Fruit fly (Drosophila melanogaster) whole organism, embryonic: ENCODE results near the gene CheA75a.

Experiments
- CG1024 ChIP-seq: fragments of 200-800 bp; sonication (Bioruptor generic); IDR thresholded peaks from 2 replicates; pipeline ENCODE4 v1.3.6; 2022; ENCODE audit warnings: missing biosample characterization, missing genetic modification characterization
- CG10274 ChIP-seq: fragments of 200-800 bp; sonication (Bioruptor generic); optimal IDR thresholded peaks from 3 replicates; lab custom pipeline; 2017; ENCODE audit warnings: missing biosample characterization, mild to moderate bottlenecking, missing genetic modification characterization
- CG10366 ChIP-seq: fragments of 200-800 bp; sonication (Bioruptor generic); IDR thresholded peaks from 2 replicates; pipeline ENCODE4 v1.3.6; 2022; ENCODE audit warnings: missing biosample characterization, missing genetic modification characterization
- CG10431 ChIP-seq: fragments of 200-800 bp; sonication (Bioruptor generic); optimal IDR thresholded peaks from 3 replicates; lab custom pipeline; 2018; ENCODE audit warnings: missing biosample characterization, mild to moderate bottlenecking, missing genetic modification characterization
- CG11504 ChIP-seq: fragments of 200-800 bp; sonication (Bioruptor generic); optimal IDR thresholded peaks from 3 replicates; lab custom pipeline; 2019; ENCODE audit warnings: missing biosample characterization, mild to moderate bottlenecking, missing genetic modification characterization, moderate library complexity
- CG11695 ChIP-seq: fragments of 200-800 bp; sonication (Bioruptor generic); IDR thresholded peaks from 3 replicates; pipeline ENCODE4 v1.3.6; 2022; ENCODE audit warnings: missing biosample characterization, missing genetic modification characterization
- CG13296 ChIP-seq: fragments of 200-800 bp; sonication (Bioruptor generic); optimal IDR thresholded peaks from 3 replicates; lab custom pipeline; 2018; ENCODE audit warnings: missing biosample characterization, mild to moderate bottlenecking, missing genetic modification characterization
- CG14860 ChIP-seq: fragments of 200-800 bp; sonication (Bioruptor generic); IDR thresholded peaks from 3 replicates; pipeline ENCODE4 v1.3.6; 2022; ENCODE audit warnings: missing biosample characterization, missing genetic modification characterization; ENCODE audit not compliant: partially characterized antibody
- CG2120 ChIP-seq: fragments of 200-800 bp; sonication (Bioruptor generic); optimal IDR thresholded peaks from 3 replicates; lab custom pipeline; 2016; ENCODE audit warnings: missing biosample characterization, missing genetic modification characterization
- CG30431 ChIP-seq: fragments of 200-800 bp; sonication (Bioruptor generic); optimal IDR thresholded peaks from 2 replicates; lab custom pipeline; 2017; ENCODE audit warnings: missing biosample characterization, missing genetic modification characterization
- CG3407 ChIP-seq: fragments of 200-800 bp; sonication (Bioruptor generic); optimal IDR thresholded peaks from 2 replicates; lab custom pipeline; 2018; ENCODE audit warnings: missing biosample characterization, mild to moderate bottlenecking, missing genetic modification characterization
- CG43689 ChIP-seq: fragments of 200-800 bp; sonication (Bioruptor generic); IDR thresholded peaks from 2 replicates; pipeline ENCODE4 v1.3.6; 2022; ENCODE audit warnings: missing biosample characterization, missing genetic modification characterization
- CG4404 ChIP-seq: fragments of 200-800 bp; sonication (Bioruptor generic); IDR thresholded peaks from 2 replicates; pipeline ENCODE4 v1.3.6; 2022; ENCODE audit warnings: missing biosample characterization, missing genetic modification characterization
- CG6791 ChIP-seq: fragments of 200-800 bp; sonication (Bioruptor generic); IDR thresholded peaks from 3 replicates; pipeline ENCODE4 v1.3.6; 2022; ENCODE audit warnings: missing biosample characterization, missing genetic modification characterization; ENCODE audit not compliant: partially characterized antibody
- CG7839 ChIP-seq: fragments of 200-800 bp; sonication (Bioruptor generic); optimal IDR thresholded peaks from 3 replicates; lab custom pipeline; 2018; ENCODE audit warnings: missing biosample characterization, mild to moderate bottlenecking, missing genetic modification characterization, moderate library complexity
- CG8089 ChIP-seq: fragments of 200-800 bp; sonication (Bioruptor generic); optimal IDR thresholded peaks from 3 replicates; lab custom pipeline; 2016; ENCODE audit warnings: missing biosample characterization, missing genetic modification characterization
- CG8944 ChIP-seq: fragments of 200-800 bp; sonication (Bioruptor generic); optimal IDR thresholded peaks from 3 replicates; lab custom pipeline; 2016; ENCODE audit warnings: missing biosample characterization, missing genetic modification characterization
- Dad ChIP-seq: fragments of 200-800 bp; sonication (Bioruptor generic); optimal IDR thresholded peaks from 3 replicates; lab custom pipeline; 2016; ENCODE audit warnings: missing biosample characterization, missing genetic modification characterization
- Dip3 ChIP-seq: fragments of 200-800 bp; sonication (Bioruptor generic); optimal IDR thresholded peaks from 3 replicates; lab custom pipeline; 2016; ENCODE audit warnings: missing biosample characterization, missing genetic modification characterization
- Doc3 ChIP-seq: fragments of 200-800 bp; sonication (Bioruptor generic); IDR thresholded peaks from 3 replicates; pipeline ENCODE4 v1.3.6; 2022; ENCODE audit warnings: missing biosample characterization, missing genetic modification characterization; ENCODE audit not compliant: partially characterized antibody
- E2f2 ChIP-seq: fragments of 200-800 bp; sonication (Bioruptor generic); IDR thresholded peaks from 2 replicates; pipeline ENCODE4 v1.3.6; 2022; ENCODE audit warnings: missing biosample characterization, missing genetic modification characterization
- Eip74EF ChIP-seq, 2 experiments: fragments of 200-800 bp in 1 of 2; fragments of >200 bp in 1 of 2; sonication (Bioruptor generic) in 1 of 2; optimal IDR thresholded peaks; 2 replicates each; lab custom pipeline; 2017 to 2019; ENCODE audit warnings: missing biosample characterization in 2 of 2, missing genetic modification characterization in 2 of 2, mild to moderate bottlenecking in 1 of 2, moderate library complexity in 1 of 2
- Fer1 ChIP-seq: fragments of 200-800 bp; sonication (Bioruptor generic); optimal IDR thresholded peaks from 2 replicates; lab custom pipeline; 2017; ENCODE audit warnings: missing biosample characterization, mild to moderate bottlenecking, missing genetic modification characterization
- Opbp ChIP-seq: fragments of 200-800 bp; sonication (Bioruptor generic); IDR thresholded peaks from 3 replicates; pipeline ENCODE4 v1.3.6; 2022; ENCODE audit warnings: missing biosample characterization, missing genetic modification characterization; ENCODE audit not compliant: partially characterized antibody
- Optix ChIP-seq: fragments of 200-800 bp; sonication (Bioruptor generic); IDR thresholded peaks from 3 replicates; pipeline ENCODE4 v1.3.6; 2022; ENCODE audit warnings: missing biosample characterization, missing genetic modification characterization
- Ssrp ChIP-seq: fragments of 200-800 bp; sonication (Bioruptor generic); optimal IDR thresholded peaks from 2 replicates; lab custom pipeline; 2018; ENCODE audit warnings: missing biosample characterization, mild to moderate bottlenecking, missing genetic modification characterization, moderate library complexity
- YL-1 ChIP-seq: fragments of 200-800 bp; sonication (Bioruptor generic); optimal IDR thresholded peaks from 3 replicates; lab custom pipeline; 2017; ENCODE audit warnings: missing biosample characterization, mild to moderate bottlenecking, missing genetic modification characterization
- ac ChIP-seq: fragments of 200-800 bp; sonication (Bioruptor generic); optimal IDR thresholded peaks from 3 replicates; lab custom pipeline; 2017; ENCODE audit warnings: missing biosample characterization, mild to moderate bottlenecking, missing genetic modification characterization
- cad ChIP-seq: fragments of >200 bp; optimal IDR thresholded peaks from 2 replicates; lab custom pipeline; 2017; ENCODE audit warnings: missing biosample characterization, missing genetic modification characterization
- cg ChIP-seq: fragments of 200-800 bp; sonication (Bioruptor generic); optimal IDR thresholded peaks from 3 replicates; lab custom pipeline; 2019; ENCODE audit warnings: missing biosample characterization, mild to moderate bottlenecking, missing genetic modification characterization, moderate library complexity
- dmrt11E ChIP-seq: fragments of 200-800 bp; sonication (Bioruptor generic); optimal IDR thresholded peaks from 3 replicates; lab custom pipeline; 2018; ENCODE audit warnings: missing biosample characterization, mild to moderate bottlenecking, missing genetic modification characterization, moderate library complexity
- eve ChIP-seq, 2 experiments: fragments of >200 bp; optimal IDR thresholded peaks; 2 replicates each; lab custom pipeline; 2017; ENCODE audit warnings: missing biosample characterization in 2 of 2, missing genetic modification characterization in 2 of 2
- fd3F ChIP-seq: fragments of 200-800 bp; sonication (Bioruptor generic); optimal IDR thresholded peaks from 2 replicates; lab custom pipeline; 2018; ENCODE audit warnings: missing biosample characterization, mild to moderate bottlenecking, missing genetic modification characterization, moderate library complexity
- fd64A ChIP-seq: fragments of 200-800 bp; sonication (Bioruptor generic); optimal IDR thresholded peaks from 3 replicates; lab custom pipeline; 2018; ENCODE audit warnings: missing biosample characterization, mild to moderate bottlenecking, missing genetic modification characterization
- fu2 ChIP-seq: fragments of 200-800 bp; sonication (Bioruptor generic); optimal IDR thresholded peaks from 2 replicates; lab custom pipeline; 2016; ENCODE audit warnings: missing biosample characterization, missing genetic modification characterization
- grn ChIP-seq: fragments of 200-800 bp; sonication (Bioruptor generic); optimal IDR thresholded peaks from 3 replicates; lab custom pipeline; 2017; ENCODE audit warnings: missing biosample characterization, missing genetic modification characterization
- gro ChIP-seq: fragments of 200-800 bp; sonication (Bioruptor generic); optimal IDR thresholded peaks from 2 replicates; lab custom pipeline; 2016; ENCODE audit warnings: missing biosample characterization, missing genetic modification characterization
- mam ChIP-seq: fragments of 200-800 bp; sonication (Bioruptor generic); optimal IDR thresholded peaks from 3 replicates; lab custom pipeline; 2016; ENCODE audit warnings: missing biosample characterization, missing genetic modification characterization
- nmo ChIP-seq: fragments of 200-800 bp; sonication (Bioruptor generic); optimal IDR thresholded peaks from 2 replicates; lab custom pipeline; 2018; ENCODE audit warnings: missing biosample characterization, mild to moderate bottlenecking, missing genetic modification characterization, moderate library complexity
- otp ChIP-seq: fragments of 200-800 bp; sonication (Bioruptor generic); IDR thresholded peaks from 3 replicates; pipeline ENCODE4, ENCODE4 v1.3.6; 2022; ENCODE audit warnings: missing biosample characterization, missing genetic modification characterization
- pb ChIP-seq: fragments of 200-800 bp; sonication (Bioruptor generic); optimal IDR thresholded peaks from 3 replicates; lab custom pipeline; 2016; ENCODE audit warnings: missing biosample characterization, missing genetic modification characterization
- pho ChIP-seq: fragments of 200-800 bp; sonication (Bioruptor generic); optimal IDR thresholded peaks from 2 replicates; lab custom pipeline; 2016; ENCODE audit warnings: missing biosample characterization, missing genetic modification characterization
- pros ChIP-seq: fragments of 200-800 bp; sonication (Bioruptor generic); optimal IDR thresholded peaks from 3 replicates; lab custom pipeline; 2019; ENCODE audit warnings: missing biosample characterization, mild to moderate bottlenecking, missing genetic modification characterization, moderate library complexity
- salm ChIP-seq: fragments of 200-800 bp; sonication (Bioruptor generic); optimal IDR thresholded peaks from 2 replicates; lab custom pipeline; 2018; ENCODE audit warnings: missing biosample characterization, mild to moderate bottlenecking, missing genetic modification characterization
- sens-2 ChIP-seq: fragments of 200-800 bp; sonication (Bioruptor generic); IDR thresholded peaks from 2 replicates; pipeline ENCODE4 v1.3.6; 2022; ENCODE audit warnings: missing biosample characterization, missing genetic modification characterization
- sima ChIP-seq: fragments of 200-800 bp; sonication (Bioruptor generic); optimal IDR thresholded peaks from 2 replicates; lab custom pipeline; 2016; ENCODE audit warnings: missing biosample characterization, missing genetic modification characterization
- slbo ChIP-seq: fragments of 200-800 bp; sonication (Bioruptor generic); IDR thresholded peaks from 2 replicates; pipeline ENCODE4 v1.3.6; 2022; ENCODE audit warnings: missing biosample characterization, missing genetic modification characterization
- tio ChIP-seq: fragments of 200-800 bp; sonication (Bioruptor generic); optimal IDR thresholded peaks from 2 replicates; lab custom pipeline; 2017; ENCODE audit warnings: missing biosample characterization, missing genetic modification characterization, inconsistent platforms
- unc-4 ChIP-seq: fragments of 200-800 bp; sonication (Bioruptor generic); IDR thresholded peaks from 2 replicates; pipeline ENCODE4 v1.3.6; 2022; ENCODE audit warnings: missing biosample characterization, missing genetic modification characterization; ENCODE audit not compliant: partially characterized antibody
- yki ChIP-seq: fragments of >200 bp; optimal IDR thresholded peaks from 3 replicates; lab custom pipeline; 2018

Gene CheA75a

DNA sequence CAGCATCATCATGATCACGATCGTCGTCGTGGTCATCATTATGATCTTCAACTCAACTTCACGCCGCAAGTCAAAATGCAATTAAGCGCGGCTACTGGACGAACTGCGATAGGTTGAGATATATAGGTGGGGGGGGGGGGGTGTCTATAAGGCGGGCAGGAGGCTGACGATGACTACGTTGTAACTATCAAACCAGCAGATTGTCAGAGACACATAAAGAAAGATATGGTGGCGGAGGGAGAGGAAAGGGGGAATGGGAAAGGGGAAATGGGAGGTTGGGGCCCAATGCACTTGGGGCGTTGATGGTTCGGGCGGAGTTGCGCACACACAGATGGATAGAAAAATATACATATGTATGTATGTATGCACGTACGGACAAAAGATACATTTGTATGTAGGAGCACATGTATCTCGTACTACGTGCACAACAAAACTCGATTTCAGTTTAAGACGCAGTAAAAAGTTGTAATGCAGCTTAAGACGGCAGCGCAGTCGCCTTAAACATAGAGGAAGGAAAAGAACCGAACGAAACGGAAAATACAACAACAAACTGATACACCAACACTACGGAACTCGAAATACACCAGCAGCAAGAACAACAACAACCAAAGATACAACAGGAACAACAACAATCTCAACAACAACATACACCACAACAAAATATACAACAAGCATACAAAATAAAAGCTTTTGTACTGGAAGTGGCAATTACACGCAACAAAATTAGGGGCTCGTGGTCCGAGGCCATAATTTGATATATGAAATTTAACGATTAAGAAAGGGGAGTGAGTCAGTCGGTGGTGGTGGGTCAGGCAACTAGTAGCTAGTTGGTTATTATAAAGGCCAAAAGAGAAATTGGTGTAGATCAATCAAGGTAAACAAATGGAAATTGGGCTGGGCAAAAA lies 12.6 kb upstream of the CheA75a start (continued):
- TF ChIP-seq grn (no peak), Eip74EF (GFP tag; optimal IDR thresholded peaks at IDR 0.05; lab: Kevin White, UChicago) (no peak), fd64A (GFP tag; lab: Kevin White, UChicago) (no peak), YL-1 (GFP tag; lab: Kevin White, UChicago) (no peak), CG10274 (no peak), nmo (GFP tag; lab: Kevin White, UChicago) (no peak), pros (GFP tag; lab: Kevin White, UChicago) (peak; percentile 47), fd3F (GFP tag; lab: Kevin White, UChicago) (no peak), gro (GFP tag; lab: Kevin White, UChicago) (no peak), sima (GFP tag; lab: Kevin White, UChicago) (no peak), cad (GFP tag; lab: Kevin White, UChicago) (no peak), CG7839 (tag; lab: Kevin White, UChicago) (no peak), Optix (GFP tag; lab: Robert Waterston, UW) (0 out of 3 replicates have a peak, but pooled peaks have one; percentile 2), CG43689 (no peak), CG6791 (GFP tag; lab: Robert Waterston, UW) (no peak), salm (no peak), cg (GFP tag; lab: Kevin White, UChicago) (peak; percentile 69), CG11695 (no peak), CG30431 (GFP tag; lab: Kevin White, UChicago) (no peak), dmrt11E (tag; lab: Kevin White, UChicago) (no peak), slbo (no peak), CG10431 (GFP tag; lab: Kevin White, UChicago) (no peak), Opbp (no peak), Fer1 (GFP tag; lab: Kevin White, UChicago) (no peak), CG2120 (GFP tag; lab: Kevin White, UChicago) (no peak), tio (GFP tag; lab: Kevin White, UChicago) (no peak), unc-4 (GFP tag; lab: Robert Waterston, UW) (no peak), CG1024 (GFP tag; lab: Robert Waterston, UW) (no peak), otp (GFP tag; lab: Robert Waterston, UW) (0 out of 3 replicates have a peak, but pooled peaks have one; percentile 36), E2f2 (GFP tag; lab: Robert Waterston, UW) (no peak), CG13296 (GFP tag; lab: Kevin White, UChicago) (no peak), pb (GFP tag; lab: Kevin White, UChicago) (no peak), sens-2 (no peak), CG4404 (no peak), pho (no peak), CG8089 (GFP tag; lab: Kevin White, UChicago) (no peak), yki (lab: Kevin White, UChicago) (no peak), eve (GFP tag; optimal IDR thresholded peaks at IDR 0.05; lab: Kevin White, UChicago) (peak in 1 of 2 experiments; percentile 41), Dad (GFP tag; lab: Kevin White, UChicago) (no peak), fu2 (GFP tag; lab: Kevin White, UChicago) (no peak), mam (GFP tag; lab: Kevin White, UChicago) (no peak), CG10366 (no peak), CG8944 (GFP tag; lab: Kevin White, UChicago) (no peak), Ssrp (no peak), ac (GFP tag; lab: Kevin White, UChicago) (no peak), Dip3 (no peak), CG3407 (no peak), CG11504 (tag; lab: Kevin White, UChicago) (no peak), Doc3 (GFP tag; lab: Robert Waterston, UW) (no peak), CG14860 (peak; percentile 34; the same call in 1 of the 3 replicates)
